Worm (Caenorhabditis elegans) whole organism, L3 larva: Measurements from ENCODE around the gene nep-5.
A peak's percentile ranks its signal among the peaks of the same experiment; 100 is the strongest.

Source experiments
- ZK546.5 ChIP-seq: sonication (generic microtip); optimal IDR thresholded peaks from 2 replicates; lab custom pipeline; 2017; ENCODE audit warnings: missing biosample characterization, missing genetic modification characterization
- ceh-28 ChIP-seq: fragments of 150-350 bp; optimal IDR thresholded peaks from 2 replicates; lab custom pipeline; 2014; ENCODE audit warnings: missing biosample characterization, missing genetic modification reagents, missing genetic modification characterization
- ceh-82 ChIP-seq: fragments of 150-350 bp; optimal IDR thresholded peaks from 2 replicates; lab custom pipeline; 2014; ENCODE audit warnings: missing biosample characterization, missing genetic modification characterization
- egl-27 ChIP-seq: sonication (generic microtip); optimal IDR thresholded peaks from 4 replicates; lab custom pipeline; 2017; ENCODE audit warnings: missing biosample characterization, missing genetic modification reagents, missing genetic modification characterization
- egl-5 ChIP-seq: fragments of 150-350 bp; optimal IDR thresholded peaks from 2 replicates; lab custom pipeline; 2017; ENCODE audit warnings: missing biosample characterization, missing genetic modification reagents, missing genetic modification characterization, inconsistent platforms
- elt-2 ChIP-seq: sonication (generic microtip); optimal IDR thresholded peaks from 2 replicates; lab custom pipeline; 2016; ENCODE audit warnings: missing genetic modification reagents, mild to moderate bottlenecking, missing genetic modification characterization, missing compliant biosample characterization
- elt-3 ChIP-seq, 3 experiments: fragments of 150-350 bp in 1 of 3; sonication (generic microtip) in 2 of 3; optimal IDR thresholded peaks; 2 replicates in 2 of 3; 4 replicates in 1 of 3; lab custom pipeline; 2014 to 2017; ENCODE audit warnings: missing biosample characterization in 3 of 3, missing genetic modification characterization in 3 of 3
- eor-1 ChIP-seq, 2 experiments: fragments of 150-350 bp; optimal IDR thresholded peaks; 2 replicates each; lab custom pipeline; 2014 to 2018; ENCODE audit warnings: missing biosample characterization in 2 of 2, missing genetic modification characterization in 2 of 2
- fkh-10 ChIP-seq: sonication (generic microtip); optimal IDR thresholded peaks from 2 replicates; lab custom pipeline; 2017; ENCODE audit warnings: missing biosample characterization, missing genetic modification reagents, missing genetic modification characterization
- fkh-2 ChIP-seq: fragments of 150-350 bp; optimal IDR thresholded peaks from 2 replicates; lab custom pipeline; 2014; ENCODE audit warnings: missing biosample characterization, missing genetic modification reagents, missing genetic modification characterization
- jun-1 ChIP-seq: fragments of 150-350 bp; optimal IDR thresholded peaks from 2 replicates; lab custom pipeline; 2014; ENCODE audit warnings: missing biosample characterization, missing genetic modification reagents, missing genetic modification characterization
- lin-39 ChIP-seq: fragments of 150-350 bp; optimal IDR thresholded peaks from 2 replicates; lab custom pipeline; 2018; ENCODE audit warnings: missing biosample characterization, missing genetic modification reagents, missing genetic modification characterization
- lsy-12 ChIP-seq: sonication (generic microtip); optimal IDR thresholded peaks from 2 replicates; lab custom pipeline; 2016; ENCODE audit warnings: mild to moderate bottlenecking, missing genetic modification characterization, missing compliant biosample characterization
- mdl-1 ChIP-seq: fragments of 150-350 bp; optimal IDR thresholded peaks from 2 replicates; lab custom pipeline; 2014; ENCODE audit warnings: missing biosample characterization, missing genetic modification characterization
- nfya-1 ChIP-seq: sonication (generic microtip); optimal IDR thresholded peaks from 2 replicates; lab custom pipeline; 2017; ENCODE audit warnings: missing genetic modification characterization, mild to moderate bottlenecking, missing compliant biosample characterization, antibody characterized with exemption, moderate library complexity; ENCODE audit not compliant: insufficient read depth
- nhr-23 ChIP-seq: fragments of 150-350 bp; optimal IDR thresholded peaks from 2 replicates; lab custom pipeline; 2014; ENCODE audit warnings: missing biosample characterization, missing genetic modification reagents, missing genetic modification characterization
- nhr-25 ChIP-seq: sonication (generic microtip); optimal IDR thresholded peaks from 2 replicates; lab custom pipeline; 2017; ENCODE audit warnings: missing biosample characterization, missing genetic modification characterization
- nhr-43 ChIP-seq: sonication (generic microtip); optimal IDR thresholded peaks from 2 replicates; lab custom pipeline; 2016; ENCODE audit warnings: mild to moderate bottlenecking, missing genetic modification characterization, missing compliant biosample characterization; ENCODE audit not compliant: poor library complexity, severe bottlenecking
- nhr-67 ChIP-seq: fragments of 150-350 bp; optimal IDR thresholded peaks from 2 replicates; lab custom pipeline; 2014; ENCODE audit warnings: missing biosample characterization, missing genetic modification characterization
- nhr-77 ChIP-seq: fragments of 150-350 bp; optimal IDR thresholded peaks from 2 replicates; lab custom pipeline; 2014; ENCODE audit warnings: missing biosample characterization, missing genetic modification characterization
- pha-4 ChIP-seq: fragments of 150-350 bp; optimal IDR thresholded peaks from 2 replicates; lab custom pipeline; 2014; ENCODE audit warnings: missing biosample characterization, missing genetic modification reagents, missing genetic modification characterization
- pqm-1 ChIP-seq: fragments of 150-350 bp; optimal IDR thresholded peaks from 2 replicates; lab custom pipeline; 2017; ENCODE audit warnings: missing biosample characterization, missing genetic modification characterization, inconsistent platforms
- sea-2 ChIP-seq: fragments of 150-350 bp; sonication (generic microtip); optimal IDR thresholded peaks from 4 replicates; lab custom pipeline; 2014; ENCODE audit warnings: missing biosample characterization, missing genetic modification reagents, missing genetic modification characterization
- unc-62 ChIP-seq: fragments of 150-350 bp; sonication (generic microtip); optimal IDR thresholded peaks from 4 replicates; lab custom pipeline; 2014; ENCODE audit warnings: missing biosample characterization, missing genetic modification reagents, missing genetic modification characterization

Gene nep-5

ce11 chrII:5453547-5453946 is 34.4 kb upstream of the nep-5 start, which contains the start of gene dhs-5:
TSS of gene dhs-5 (plus strand) at chrII:5453847.
- TF ChIP-seq nhr-23 (peak; percentile 1), nhr-67 (tag; lab: Kevin White, UChicago) (no peak), unc-62 (GFP tag; lab: Kevin White, UChicago) (no peak), fkh-10 (GFP tag; lab: Kevin White, UChicago) (no peak)
- TF ChIP-seq, all 47 proteins: peak for 1

ce11 chrII:5455650-5456355 is 32.1 kb upstream of the nep-5 start, which contains the start of gene daz-1:
TSS of gene daz-1 (plus strand) at chrII:5456305.
- no peak for TF ChIP-seq nhr-25 (tag; lab: Kevin White, UChicago)
- no peak for TF ChIP-seq elt-2
- TF ChIP-seq eor-1 (tag; optimal IDR thresholded peaks at IDR 0.05; lab: Kevin White, UChicago), result no peak
- no peak for TF ChIP-seq ceh-82 (tag; lab: Kevin White, UChicago)
- TF ChIP-seq egl-5, result no peak
- TF ChIP-seq nhr-43 (tag; lab: Kevin White, UChicago), result no peak

ce11 chrII:5458683-5459410 is 29.1 kb upstream of the nep-5 start:
- TF ChIP-seq ceh-82 (tag; lab: Kevin White, UChicago) (no peak), elt-3 (tag; optimal IDR thresholded peaks at IDR 0.05; lab: Kevin White, UChicago) (peak in 1 of 3 experiments; percentile 16), sea-2 (GFP tag; lab: Kevin White, UChicago) (no peak)

ce11 chrII:5459534-5459933 is 28.4 kb upstream of the nep-5 start:
- TF ChIP-seq nhr-25 (tag; lab: Kevin White, UChicago) (peak; percentile 38), elt-3 (tag; optimal IDR thresholded peaks at IDR 0.05; lab: Kevin White, UChicago) (peak in 1 of 3 experiments; percentile 80), jun-1 (tag; lab: Kevin White, UChicago) (no peak), mdl-1 (no peak), nhr-23 (peak; percentile 12)

- TF ChIP-seq egl-27 (tag; lab: Kevin White, UChicago) (no peak), pqm-1 (peak; percentile 22), pha-4 (tag; lab: Kevin White, UChicago) (no peak), ceh-28 (tag; lab: Kevin White, UChicago) (peak; percentile 47)
Observed at ce11 chrII:5460911-5461310, 27.0 kb upstream of the nep-5 start.

ce11 chrII:5463692-5464300 is 24.1 kb upstream of the nep-5 start:
- TF ChIP-seq fkh-2 (no peak), ceh-82 (tag; lab: Kevin White, UChicago) (no peak), nfya-1 (peak; percentile 41), nhr-67 (tag; lab: Kevin White, UChicago) (no peak), unc-62 (GFP tag; lab: Kevin White, UChicago) (peak; percentile 40), lin-39 (tag; lab: Kevin White, UChicago) (peak; percentile 56), elt-2 (no peak), ZK546.5 (no peak), nhr-77 (tag; lab: Kevin White, UChicago) (no peak), fkh-10 (GFP tag; lab: Kevin White, UChicago) (peak; percentile 58), egl-27 (tag; lab: Kevin White, UChicago) (no peak)

ce11 chrII:5465729-5466408 is 22.1 kb upstream of the nep-5 start, which contains the start of gene clr-1:
TSS of gene clr-1 (plus strand) at chrII:5466358.
- TF ChIP-seq ceh-82 (tag; lab: Kevin White, UChicago) (no peak), lsy-12 (tag; lab: Kevin White, UChicago) (no peak), nfya-1 (peak; percentile 7), nhr-23 (no peak)
